Fruit fly (Drosophila melanogaster) whole organism, embryonic: ENCODE data around the gene CG15043.
A peak's percentile ranks its signal among the peaks of the same experiment; 100 is the strongest.

Experiments used
- CG1233 ChIP-seq: fragments of 200-800 bp; sonication (Bioruptor generic); optimal IDR thresholded peaks from 4 replicates; lab custom pipeline; 2018; ENCODE audit warnings: missing biosample characterization, mild to moderate bottlenecking, missing genetic modification characterization
- CG17385 ChIP-seq: fragments of 200-800 bp; sonication (Bioruptor generic); optimal IDR thresholded peaks from 3 replicates; lab custom pipeline; 2018; ENCODE audit warnings: missing biosample characterization, mild to moderate bottlenecking, missing genetic modification characterization
- CG4820 ChIP-seq: fragments of 200-800 bp; sonication (Bioruptor generic); optimal IDR thresholded peaks from 3 replicates; lab custom pipeline; 2016; ENCODE audit warnings: missing biosample characterization, missing genetic modification characterization
- dmrt99B ChIP-seq: fragments of 200-800 bp; sonication (Bioruptor generic); optimal IDR thresholded peaks from 2 replicates; lab custom pipeline; 2018; ENCODE audit warnings: missing biosample characterization, mild to moderate bottlenecking, missing genetic modification characterization, moderate library complexity
- klu ChIP-seq: fragments of 200-800 bp; sonication (Bioruptor generic); IDR thresholded peaks from 2 replicates; pipeline ENCODE4 v1.3.6; 2022; ENCODE audit warnings: missing biosample characterization, missing genetic modification characterization
- maf-S ChIP-seq: fragments of 200-800 bp; sonication (Bioruptor generic); optimal IDR thresholded peaks from 2 replicates; lab custom pipeline; 2016; ENCODE audit warnings: missing biosample characterization, missing genetic modification characterization
- trh ChIP-seq: fragments of 200-800 bp; sonication (Bioruptor generic); optimal IDR thresholded peaks from 2 replicates; lab custom pipeline; 2016; ENCODE audit warnings: missing biosample characterization, missing genetic modification characterization

DNA sequence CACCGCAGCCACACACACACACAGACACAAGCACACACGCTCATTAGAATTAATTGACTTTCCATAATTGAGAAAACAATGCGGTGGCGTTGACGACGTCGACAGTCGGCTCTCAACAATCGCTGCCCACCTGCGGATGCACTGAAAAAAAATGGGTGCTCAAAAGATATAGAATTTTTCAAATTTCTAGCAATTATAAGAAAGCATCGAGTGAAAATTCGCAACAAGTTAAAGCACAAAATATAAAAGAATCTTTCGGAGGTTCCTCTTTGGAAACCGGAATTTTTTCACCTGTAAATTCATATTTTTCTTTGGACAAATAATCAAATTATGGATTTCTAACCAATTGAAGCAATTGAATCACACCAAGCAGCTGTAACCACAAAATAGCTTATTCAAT, 47.9 kb upstream of the CG15043 start:
- TF ChIP-seq klu, result no peak
- TF ChIP-seq CG17385 (GFP tag; lab: Kevin White, UChicago), result no peak
- no peak for TF ChIP-seq trh (GFP tag; lab: Kevin White, UChicago)
- peak; percentile 17 for TF ChIP-seq dmrt99B (tag; lab: Kevin White, UChicago)
- peak; percentile 24 for TF ChIP-seq CG4820
- TF ChIP-seq maf-S (GFP tag; lab: Kevin White, UChicago), result no peak
- no peak for TF ChIP-seq CG1233 (GFP tag; lab: Kevin White, UChicago)
